Worm (Caenorhabditis elegans): ENCODE measurements around the gene Y51A2B.16.
"Not testable (repeated sequence)": the region's sequence is repeated elsewhere in the genome, so short reads cannot be mapped to it uniquely, and the experiment has no call there.

Gene Y51A2B.16

DNA sequence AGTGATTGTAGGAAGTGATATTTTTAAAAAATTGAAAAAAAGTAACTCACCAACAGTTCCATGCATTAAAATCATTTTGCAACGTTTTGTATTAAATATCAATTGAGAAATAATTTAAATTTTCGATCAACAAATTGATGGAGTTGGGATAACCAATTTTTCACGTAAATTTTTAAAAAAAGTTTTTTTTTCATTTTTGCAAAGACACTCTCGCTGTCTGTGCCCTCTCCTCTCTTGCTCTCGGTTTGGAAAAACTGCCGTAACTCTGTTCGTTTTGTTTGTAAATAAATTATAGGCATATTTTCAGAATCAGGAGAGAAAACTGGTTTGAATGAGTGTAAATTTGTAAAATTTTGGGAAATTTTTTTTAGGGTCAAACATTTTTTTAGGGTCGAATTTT is at the start of gene Y51A2B.16:
TSS of gene Y51A2B.16 (minus strand) at position 101 of the 400 bp plus-strand sequence.
- no peak for TF ChIP-seq unc-62 (GFP tag; optimal IDR thresholded peaks at IDR 0.05)

DNA sequence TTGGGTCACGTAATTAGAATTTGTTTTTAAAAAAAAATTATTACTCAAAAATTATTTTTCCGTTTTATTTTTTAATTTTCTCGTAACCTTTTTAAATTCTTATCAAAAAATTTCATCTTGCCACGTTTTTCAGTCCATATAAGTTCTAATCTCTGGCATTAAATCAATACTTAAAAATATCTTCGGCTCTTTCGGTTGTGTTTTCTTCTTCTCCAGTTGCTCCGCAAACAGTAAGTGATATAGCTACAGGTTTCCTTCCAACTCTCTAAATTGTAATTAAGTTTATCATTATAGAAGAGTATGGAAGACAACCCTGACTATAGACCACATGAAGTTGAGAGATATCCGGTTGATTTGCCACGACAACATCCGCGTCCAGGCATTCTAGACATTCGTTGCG is 46.4 kb upstream of the Y51A2B.16 start, which contains the start of gene ZK228.1:
TSS of gene ZK228.1 (plus strand) at position 301 of the 400 bp plus-strand sequence.
- TF ChIP-seq unc-62 (GFP tag; optimal IDR thresholded peaks at IDR 0.05): no peak

DNA sequence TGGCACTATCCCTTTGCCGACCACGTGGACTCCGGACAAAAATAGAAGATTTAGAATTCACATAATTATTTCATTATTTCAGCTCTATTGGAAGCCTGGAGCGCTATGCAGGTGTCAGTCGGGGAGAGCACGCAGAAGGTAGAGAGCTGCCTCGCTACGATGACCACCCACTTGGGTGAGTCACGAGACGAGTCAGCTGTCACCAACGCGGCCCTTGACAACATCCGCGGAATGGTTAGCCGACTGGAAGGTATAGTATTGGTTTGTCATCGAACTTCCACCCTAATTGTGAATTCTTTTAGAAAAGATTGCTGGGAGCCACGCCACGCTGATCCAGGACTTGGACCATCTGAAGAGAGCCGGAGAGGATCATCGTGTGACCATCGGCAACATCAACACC is 41.8 kb upstream of the Y51A2B.16 start, which contains the start of gene ZK262.9:
TSS of gene ZK262.9 (plus strand) at position 301 of the 400 bp plus-strand sequence.
- not testable (repeated sequence) for TF ChIP-seq unc-62 (GFP tag; optimal IDR thresholded peaks at IDR 0.05)

DNA sequence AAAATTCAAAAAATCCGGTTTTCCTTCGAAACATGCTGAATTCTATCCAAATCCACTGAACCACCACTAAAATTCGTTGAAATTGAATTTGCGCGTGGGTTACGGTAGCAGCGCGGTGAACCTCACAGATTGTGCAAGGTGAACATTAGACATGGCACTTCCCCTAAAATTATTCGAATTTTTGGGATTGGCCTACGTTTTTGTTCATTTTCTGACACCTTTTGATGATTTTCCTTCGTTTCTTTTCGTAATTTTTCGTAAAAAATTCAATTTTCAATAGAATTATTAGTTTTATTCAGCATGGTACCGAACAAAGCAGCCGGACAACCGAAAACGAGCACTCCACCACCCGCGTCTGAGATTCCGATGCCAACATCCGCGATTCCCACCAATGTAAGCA is 40.4 kb upstream of the Y51A2B.16 start, which contains the start of gene ZK262.8:
TSS of gene ZK262.8 (plus strand) at position 301 of the 400 bp plus-strand sequence.
- no peak for TF ChIP-seq unc-62 (GFP tag; optimal IDR thresholded peaks at IDR 0.05)

DNA sequence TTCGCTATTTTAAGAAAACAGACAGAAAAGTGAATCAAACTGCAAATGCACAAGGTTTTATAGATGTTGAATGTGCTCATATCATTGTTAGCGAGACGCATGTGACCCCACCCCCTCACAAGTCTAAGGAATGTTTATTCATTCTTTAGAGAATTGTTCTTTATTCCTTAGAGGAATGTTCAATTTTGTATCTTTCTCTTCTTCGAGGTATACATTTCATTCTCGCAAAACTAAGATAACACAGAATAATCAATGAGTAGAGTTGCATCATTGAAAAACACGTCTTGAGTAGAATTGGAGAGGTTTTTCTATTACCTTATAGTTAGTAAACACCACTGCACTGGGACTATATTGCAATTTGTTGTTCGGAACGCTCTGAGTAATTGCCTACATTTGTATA is 37.2 kb upstream of the Y51A2B.16 start, which contains the start of gene ZK262.20:
TSS of gene ZK262.20 (minus strand) at position 101 of the 400 bp plus-strand sequence.
- no peak for TF ChIP-seq unc-62 (GFP tag; optimal IDR thresholded peaks at IDR 0.05)

DNA sequence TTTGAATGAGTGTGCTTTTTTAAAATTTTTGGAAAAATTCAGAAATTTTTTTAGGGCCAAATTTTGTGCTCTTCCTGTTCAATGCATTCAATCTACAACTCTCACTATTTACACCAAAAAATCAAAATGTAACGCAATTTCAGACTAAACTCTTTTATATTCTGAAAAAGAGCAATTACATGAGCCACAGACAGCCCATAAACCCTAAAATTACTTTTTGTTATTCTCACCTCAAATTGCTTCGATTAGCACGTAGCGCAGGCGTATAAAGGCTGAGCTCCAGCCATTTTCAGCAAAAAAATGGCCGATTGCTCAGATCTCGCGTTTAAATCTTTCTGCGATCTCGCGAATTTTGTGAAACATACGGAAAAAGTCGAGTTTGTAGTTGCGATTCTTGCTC is 33.7 kb upstream of the Y51A2B.16 start, which contains the start of gene srw-82:
TSS of gene srw-82 (plus strand) at position 301 of the 400 bp plus-strand sequence.
- TF ChIP-seq unc-62 (GFP tag; optimal IDR thresholded peaks at IDR 0.05): no peak

DNA sequence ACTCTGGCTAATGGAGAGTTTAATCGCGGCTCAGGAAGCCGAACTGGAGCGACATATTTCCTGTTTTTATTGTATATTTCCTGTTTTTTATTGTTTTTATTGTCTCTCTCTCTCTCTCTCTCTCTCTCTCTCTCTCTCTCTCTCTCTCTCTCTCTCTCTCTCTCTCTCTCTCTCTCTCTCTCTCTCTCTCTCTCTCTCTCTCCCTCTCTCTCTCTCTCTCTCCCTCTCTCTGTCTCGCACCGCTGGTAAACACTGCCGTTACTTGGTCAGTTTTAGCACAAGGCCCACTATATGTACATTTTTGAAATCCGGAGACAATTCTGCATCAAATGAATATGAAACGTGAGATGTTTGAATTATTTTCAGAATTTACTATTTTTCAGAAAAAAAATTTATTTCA is 33.1 kb upstream of the Y51A2B.16 start:
- no peak for TF ChIP-seq unc-62 (GFP tag; optimal IDR thresholded peaks at IDR 0.05)

DNA sequence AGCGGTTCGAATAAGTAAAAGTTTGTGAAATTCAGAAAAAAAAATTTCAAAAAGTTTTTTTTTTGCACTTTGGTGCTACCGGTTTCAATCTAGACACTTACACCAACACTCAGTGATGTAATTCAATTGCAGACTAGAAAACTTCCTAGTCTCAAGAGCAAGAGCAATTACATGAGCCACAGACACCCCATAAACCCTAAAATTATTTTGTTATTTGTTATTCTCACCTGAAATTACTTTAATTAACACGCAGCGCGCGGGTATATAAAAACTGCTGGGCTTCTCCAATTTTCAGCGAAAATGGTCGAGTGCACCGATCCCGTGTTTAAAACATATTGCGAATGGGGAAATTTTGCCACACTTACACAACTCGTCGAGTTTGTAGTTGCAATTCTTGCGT is 28.6 kb upstream of the Y51A2B.16 start, which contains the start of gene srw-83:
TSS of gene srw-83 (plus strand) at position 301 of the 400 bp plus-strand sequence.
- no peak for TF ChIP-seq unc-62 (GFP tag; optimal IDR thresholded peaks at IDR 0.05)

DNA sequence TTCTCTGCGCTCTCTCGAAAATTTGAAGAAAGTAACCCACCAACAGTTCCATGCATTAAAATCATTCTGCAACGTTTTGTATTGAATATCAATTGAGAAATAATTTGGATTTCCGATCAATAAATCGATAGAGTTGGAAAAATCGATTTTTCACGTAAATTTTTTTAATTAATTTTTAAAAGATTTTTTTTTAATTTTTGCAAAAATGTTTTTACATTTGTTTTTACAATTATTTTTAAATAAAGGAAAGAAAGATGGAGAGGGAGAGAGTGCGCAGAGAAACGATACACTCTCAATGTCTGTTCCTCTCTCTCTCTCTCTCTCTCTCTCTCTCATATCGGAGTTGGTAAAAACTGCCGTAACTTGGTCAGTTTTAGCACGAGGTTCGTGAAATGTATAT is 27.8 kb upstream of the Y51A2B.16 start, which contains the start of gene ZK262.19:
TSS of gene ZK262.19 (minus strand) at position 101 of the 400 bp plus-strand sequence.
- TF ChIP-seq unc-62 (GFP tag; optimal IDR thresholded peaks at IDR 0.05): no peak

DNA sequence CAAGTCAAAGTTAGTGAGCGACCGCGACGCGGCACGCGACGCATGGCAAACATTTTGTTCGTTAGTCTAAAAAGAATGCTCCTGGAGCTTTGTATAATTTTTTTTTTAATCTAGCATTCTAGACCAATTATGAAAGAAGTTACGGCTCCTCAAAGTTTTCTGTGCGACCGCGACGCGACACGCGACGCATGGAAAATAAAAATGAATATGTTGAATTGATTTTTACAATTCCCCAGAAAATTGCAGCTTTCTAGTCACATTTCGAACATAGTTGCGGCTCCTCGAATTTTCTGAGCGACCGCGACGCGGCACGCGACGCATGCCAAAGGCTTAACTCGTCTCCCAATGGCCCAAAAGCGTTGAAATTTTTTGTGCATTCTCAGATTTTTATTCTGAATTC is 26.8 kb upstream of the Y51A2B.16 start, which contains the start of gene ZK262.4:
TSS of gene ZK262.4 (minus strand) at position 101 of the 400 bp plus-strand sequence.
- no peak for TF ChIP-seq unc-62 (GFP tag; optimal IDR thresholded peaks at IDR 0.05)

DNA sequence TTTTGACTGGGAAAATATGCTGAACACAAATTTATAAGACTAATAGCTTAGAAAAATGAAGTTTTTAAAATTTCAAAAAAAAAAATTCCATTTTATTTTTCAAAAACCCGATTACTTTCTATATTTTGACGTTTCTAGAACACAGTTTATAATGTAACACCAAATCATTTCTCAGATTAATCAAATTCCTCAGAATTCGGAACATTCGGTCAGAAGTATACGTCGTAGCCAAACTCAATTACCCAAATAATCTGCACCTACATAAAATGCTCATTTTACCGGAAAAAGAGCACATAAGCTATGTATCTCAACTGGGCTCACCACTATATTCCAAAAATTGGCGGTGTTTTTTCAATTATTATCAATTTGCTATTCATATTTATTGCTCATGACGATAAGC is 23.1 kb upstream of the Y51A2B.16 start, which contains the start of gene srj-26:
TSS of gene srj-26 (plus strand) at position 301 of the 400 bp plus-strand sequence.
- TF ChIP-seq unc-62 (GFP tag; optimal IDR thresholded peaks at IDR 0.05): no peak

DNA sequence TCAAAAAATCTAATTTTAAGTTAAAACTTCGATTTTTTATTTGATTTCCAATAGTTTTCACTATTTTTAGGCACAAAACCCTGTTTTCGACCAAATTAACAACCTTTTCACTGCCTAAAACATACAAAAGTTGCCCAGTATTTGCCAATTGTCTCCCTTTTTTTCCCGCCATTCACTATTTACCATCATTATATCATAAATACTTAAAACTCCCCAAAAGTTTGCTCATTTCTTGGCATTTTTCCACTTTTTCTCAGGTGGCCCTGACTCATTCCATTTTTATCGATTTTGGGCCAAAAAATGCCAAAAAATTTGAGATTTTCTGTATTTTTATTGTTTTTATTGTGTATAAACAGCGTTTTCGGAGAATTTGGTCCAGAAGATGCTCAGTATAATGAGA is 16.3 kb upstream of the Y51A2B.16 start, which contains the start of gene txt-8:
TSS of gene txt-8 (plus strand) at position 301 of the 400 bp plus-strand sequence.
- TF ChIP-seq unc-62 (GFP tag; optimal IDR thresholded peaks at IDR 0.05): no peak

DNA sequence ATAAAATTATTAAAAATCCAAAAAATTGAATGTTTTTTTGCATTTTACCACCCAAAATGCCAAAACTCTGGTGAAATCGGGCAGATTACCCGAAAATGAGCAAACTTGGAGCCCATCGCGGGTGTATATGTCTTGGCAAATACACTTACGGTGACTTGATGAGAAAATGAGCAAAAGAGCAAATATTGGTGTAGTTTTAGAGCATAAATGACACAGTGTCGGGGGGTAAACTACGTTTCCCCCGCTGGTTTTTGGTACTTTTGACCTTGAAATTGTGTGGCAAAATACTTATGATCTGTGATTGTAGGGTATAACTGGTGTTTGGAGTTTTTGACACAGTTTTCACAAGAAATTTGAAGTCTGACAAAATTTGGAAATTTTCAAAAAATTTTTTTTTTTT is 15.2 kb upstream of the Y51A2B.16 start, which contains the start of gene ZK262.2:
TSS of gene ZK262.2 (minus strand) at position 101 of the 400 bp plus-strand sequence.
- no peak for TF ChIP-seq unc-62 (GFP tag; optimal IDR thresholded peaks at IDR 0.05)

DNA sequence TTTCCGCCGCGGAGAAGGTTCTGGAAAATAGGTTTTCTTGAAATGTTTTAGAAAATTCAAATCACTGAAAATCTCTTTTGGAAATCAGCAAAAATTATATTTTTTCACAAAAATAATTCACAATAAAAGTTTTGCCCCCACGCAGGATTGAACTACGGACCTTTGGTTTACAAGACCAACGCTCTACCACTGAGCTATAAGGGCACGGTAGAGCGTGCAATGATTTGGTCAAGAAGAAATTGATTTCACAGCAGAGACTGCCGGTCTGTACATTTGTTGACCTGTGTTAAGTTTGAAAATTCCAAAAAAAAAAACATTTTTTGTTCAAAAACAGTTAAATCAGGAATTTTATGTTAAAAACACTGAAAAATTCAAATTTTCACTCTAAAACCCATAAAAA is 14.6 kb upstream of the Y51A2B.16 start:
- TF ChIP-seq unc-62 (GFP tag; optimal IDR thresholded peaks at IDR 0.05): no peak

DNA sequence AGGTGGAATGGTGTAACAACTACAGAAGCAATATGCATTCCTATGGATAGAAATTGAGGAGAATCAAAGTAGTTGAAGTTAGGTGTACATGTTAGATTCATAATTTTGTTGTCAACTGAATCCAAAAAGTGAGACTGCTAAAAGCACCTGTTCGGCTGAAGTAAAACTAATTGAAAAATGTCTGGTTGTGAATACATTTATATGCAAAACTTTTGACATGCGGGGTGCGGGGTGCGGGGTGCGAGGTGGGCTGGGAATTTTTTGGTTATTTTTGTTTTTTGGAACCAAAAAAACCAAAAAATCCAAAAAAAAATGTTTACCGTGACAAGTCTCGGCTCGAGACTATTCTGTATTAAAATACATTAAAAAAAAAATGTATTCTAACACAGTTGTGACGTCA is 12.4 kb upstream of the Y51A2B.16 start, which contains the start of gene srh-207:
TSS of gene srh-207 (minus strand) at position 101 of the 400 bp plus-strand sequence.
- TF ChIP-seq unc-62 (GFP tag; optimal IDR thresholded peaks at IDR 0.05): no peak

DNA sequence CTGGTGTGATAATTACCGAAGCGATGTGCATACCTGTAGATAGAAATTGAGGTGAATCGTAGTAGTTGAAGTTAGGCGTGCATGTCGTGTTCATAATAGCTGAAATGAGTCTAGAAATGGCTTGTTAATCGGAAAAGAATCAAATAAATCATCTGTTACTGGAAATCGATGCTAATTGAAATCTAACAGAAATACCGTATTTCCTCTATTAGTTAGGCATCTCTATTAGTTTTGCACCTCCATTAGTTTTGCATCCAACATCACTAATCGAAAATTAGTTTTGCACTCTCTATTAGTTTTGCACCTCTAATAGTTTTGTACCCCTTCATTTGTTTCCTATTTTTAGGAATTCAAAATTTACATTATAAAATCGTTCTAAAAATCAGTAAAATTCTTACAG is 7.1 kb upstream of the Y51A2B.16 start, which contains the start of gene srh-209:
TSS of gene srh-209 (minus strand) at position 101 of the 400 bp plus-strand sequence.
- not testable (repeated sequence) for TF ChIP-seq unc-62 (GFP tag; optimal IDR thresholded peaks at IDR 0.05)

DNA sequence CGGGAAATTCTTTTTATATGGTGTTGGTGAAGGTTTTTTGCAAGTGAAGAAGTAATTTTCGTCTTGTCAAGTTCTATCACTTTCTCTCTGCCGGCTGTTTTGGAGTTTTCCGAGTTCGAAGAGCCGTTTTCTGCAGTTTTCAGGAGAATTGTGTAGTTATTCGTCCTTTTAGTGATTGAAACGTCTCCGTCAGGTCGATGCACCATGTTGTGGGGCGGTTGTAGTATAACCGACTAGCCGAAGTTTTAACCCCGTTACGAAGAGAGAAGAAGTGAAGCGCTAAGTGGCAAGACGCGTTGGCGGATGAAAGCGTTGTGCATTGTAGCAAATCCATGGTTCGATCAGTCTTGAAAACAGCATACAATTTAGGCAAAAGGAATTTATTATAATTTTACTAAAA is 5.0 kb upstream of the Y51A2B.16 start:
- TF ChIP-seq unc-62 (GFP tag; optimal IDR thresholded peaks at IDR 0.05): no peak

Data from whole organism, dauer.